Worm (Caenorhabditis elegans): ENCODE results near the gene T07F12.2.

DNA sequence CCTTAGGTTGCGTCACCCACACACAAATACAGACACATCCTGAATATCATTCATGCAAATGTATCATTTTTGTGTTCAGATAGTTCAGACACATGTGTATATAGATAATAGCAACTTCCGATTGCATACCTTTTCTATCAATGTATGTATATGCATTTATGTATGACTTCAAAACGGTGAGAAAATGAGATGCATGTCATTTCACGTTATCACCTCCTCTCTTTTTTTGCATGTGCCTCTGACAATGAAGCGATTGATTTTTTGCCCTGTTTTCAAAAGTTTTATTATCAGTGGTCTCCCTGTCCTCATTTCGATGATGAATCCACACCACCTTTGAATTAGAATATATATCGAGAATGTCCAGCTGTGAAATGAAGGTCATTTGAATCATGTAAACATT lies 15.8 kb downstream of the T07F12.2 start, which contains the start of gene K05B2.2:
- TF ChIP-seq ztf-29 (GFP tag; IDR thresholded peaks at IDR 0.05): no peak
- TF ChIP-seq flt-1 (GFP tag; IDR thresholded peaks at IDR 0.05): no peak
- no peak for TF ChIP-seq tab-1 (GFP tag; IDR thresholded peaks at IDR 0.05)
- TF ChIP-seq ztf-23 (GFP tag; IDR thresholded peaks at IDR 0.05): no peak
- no peak for TF ChIP-seq cog-1 (tag; optimal IDR thresholded peaks at IDR 0.05)
- no peak for TF ChIP-seq T22C8.4 (GFP tag; IDR thresholded peaks at IDR 0.05)
- TF ChIP-seq med-1 (GFP tag; optimal IDR thresholded peaks at IDR 0.05; ENCODE audit: insufficient read depth): no peak
- no peak for TF ChIP-seq ref-1 (GFP tag; conservative IDR thresholded peaks at IDR 0.05)
- no peak for TF ChIP-seq klf-2 (GFP tag; conservative IDR thresholded peaks at IDR 0.05)
